Fruit fly (Drosophila melanogaster): ENCODE measurements around the gene CG31674.

Gene CG31674

dm6 chr2L:20803733-20804164 lies 27.3 kb upstream of the CG31674 start:
- TF ChIP-seq CG12605 (GFP tag; IDR thresholded peaks at IDR 0.05) (peak; percentile 29; the same call in 1 of the 2 replicates), CG10348 (GFP tag; IDR thresholded peaks at IDR 0.05) (no peak), CG4496 (GFP tag; IDR thresholded peaks at IDR 0.05) (0 out of 3 replicates have a peak, but pooled peaks have one; percentile 48)

- TF ChIP-seq Ets98B (GFP tag; IDR thresholded peaks at IDR 0.05) (peak; percentile 82), Snoo (tag; optimal IDR thresholded peaks at IDR 0.05) (peak; percentile 68), CG13204 (GFP tag; optimal IDR thresholded peaks at IDR 0.05) (no peak), CG34367 (tag; optimal IDR thresholded peaks at IDR 0.05) (peak; percentile 54), CG8159 (tag; optimal IDR thresholded peaks at IDR 0.05) (peak; percentile 70), D1 (tag; optimal IDR thresholded peaks at IDR 0.05) (peak; percentile 32), CG8301 (tag; optimal IDR thresholded peaks at IDR 0.05) (peak; percentile 46), CG17806 (tag; optimal IDR thresholded peaks at IDR 0.05) (peak; percentile 61), CG15710 (tag; optimal IDR thresholded peaks at IDR 0.05) (peak; percentile 63), Pif1B (GFP tag; optimal IDR thresholded peaks at IDR 0.05) (peak; percentile 72), rn (GFP tag; IDR thresholded peaks at IDR 0.05) (no peak), Pif1A (GFP tag; optimal IDR thresholded peaks at IDR 0.05) (peak; percentile 60), CG32121 (GFP tag; IDR thresholded peaks at IDR 0.05) (peak; percentile 82), fd96Ca (GFP tag; IDR thresholded peaks at IDR 0.05) (peak; percentile 71), CG10348 (GFP tag; IDR thresholded peaks at IDR 0.05) (no peak), gl (tag; optimal IDR thresholded peaks at IDR 0.05) (no peak), CG14655 (GFP tag; optimal IDR thresholded peaks at IDR 0.05) (peak; percentile 61), EcR (GFP tag; optimal IDR thresholded peaks at IDR 0.05) (no peak), CG12605 (GFP tag; IDR thresholded peaks at IDR 0.05) (0 out of 2 replicates have a peak, but pooled peaks have one; percentile 26), CG4496 (GFP tag; IDR thresholded peaks at IDR 0.05) (peak; percentile 77), CG9948 (tag; optimal IDR thresholded peaks at IDR 0.05) (peak; percentile 50)
These were observed 25.3 kb upstream of the CG31674 start for dm6 chr2L:20805624-20806339.

- TF ChIP-seq D1 (tag; optimal IDR thresholded peaks at IDR 0.05) (no peak), Ets98B (GFP tag; IDR thresholded peaks at IDR 0.05) (no peak), CG10348 (GFP tag; IDR thresholded peaks at IDR 0.05) (no peak), CG8301 (tag; optimal IDR thresholded peaks at IDR 0.05) (no peak), CG13204 (GFP tag; optimal IDR thresholded peaks at IDR 0.05) (no peak), Pif1A (GFP tag; optimal IDR thresholded peaks at IDR 0.05) (no peak), Pif1B (GFP tag; optimal IDR thresholded peaks at IDR 0.05) (no peak), CG17806 (tag; optimal IDR thresholded peaks at IDR 0.05) (no peak), CG4496 (GFP tag; IDR thresholded peaks at IDR 0.05) (no peak), rn (GFP tag; IDR thresholded peaks at IDR 0.05) (no peak), CG8159 (tag; optimal IDR thresholded peaks at IDR 0.05) (no peak), CG32121 (GFP tag; IDR thresholded peaks at IDR 0.05) (no peak), CG9948 (tag; optimal IDR thresholded peaks at IDR 0.05) (no peak), fd96Ca (GFP tag; IDR thresholded peaks at IDR 0.05) (no peak), gl (tag; optimal IDR thresholded peaks at IDR 0.05) (no peak), CG15710 (tag; optimal IDR thresholded peaks at IDR 0.05) (no peak), CG12605 (GFP tag; IDR thresholded peaks at IDR 0.05) (no peak), EcR (GFP tag; optimal IDR thresholded peaks at IDR 0.05) (no peak), Snoo (tag; optimal IDR thresholded peaks at IDR 0.05) (no peak)
These were observed 24.4 kb upstream of the CG31674 start for dm6 chr2L:20806619-20807018.

dm6 chr2L:20807617-20808509 lies 23.2 kb upstream of the CG31674 start:
- TF ChIP-seq gl (tag; optimal IDR thresholded peaks at IDR 0.05) (no peak), CG4496 (GFP tag; IDR thresholded peaks at IDR 0.05) (0 out of 3 replicates have a peak, but pooled peaks have one; percentile 8), CG17806 (tag; optimal IDR thresholded peaks at IDR 0.05) (peak; percentile 14), CG8301 (tag; optimal IDR thresholded peaks at IDR 0.05) (no peak), CG32121 (GFP tag; IDR thresholded peaks at IDR 0.05) (peak; percentile 42), CG9948 (tag; optimal IDR thresholded peaks at IDR 0.05) (peak; percentile 30), Snoo (tag; optimal IDR thresholded peaks at IDR 0.05) (peak; percentile 3), CG34367 (tag; optimal IDR thresholded peaks at IDR 0.05) (no peak), Pif1B (GFP tag; optimal IDR thresholded peaks at IDR 0.05) (no peak), CG8159 (tag; optimal IDR thresholded peaks at IDR 0.05) (peak; percentile 63), CG13204 (GFP tag; optimal IDR thresholded peaks at IDR 0.05) (no peak), CG12605 (GFP tag; IDR thresholded peaks at IDR 0.05) (0 out of 2 replicates have a peak, but pooled peaks have one; percentile 27), CG10348 (GFP tag; IDR thresholded peaks at IDR 0.05) (no peak), Ets98B (GFP tag; IDR thresholded peaks at IDR 0.05) (peak; percentile 10; the same call in 1 of the 2 replicates), CG15710 (tag; optimal IDR thresholded peaks at IDR 0.05) (peak; percentile 25), fd96Ca (GFP tag; IDR thresholded peaks at IDR 0.05) (no peak), Pif1A (GFP tag; optimal IDR thresholded peaks at IDR 0.05) (no peak), D1 (tag; optimal IDR thresholded peaks at IDR 0.05) (no peak), rn (GFP tag; IDR thresholded peaks at IDR 0.05) (no peak), EcR (GFP tag; optimal IDR thresholded peaks at IDR 0.05) (no peak), CG14655 (GFP tag; optimal IDR thresholded peaks at IDR 0.05) (peak; percentile 27)
